Fruit fly (Drosophila melanogaster): Measurements from ENCODE around the gene CG43391.

Gene CG43391

dm6 chr3L:11552996-11553671 lies 27.7 kb downstream of the CG43391 start (continued):
- TF ChIP-seq unpg (GFP tag; optimal IDR thresholded peaks at IDR 0.05) (peak; percentile 11), dpn (GFP tag; optimal IDR thresholded peaks at IDR 0.05) (peak in 1 of 2 experiments; percentile 10), CG9817 (tag; optimal IDR thresholded peaks at IDR 0.05) (no peak), Fer3 (tag; optimal IDR thresholded peaks at IDR 0.05) (no peak), cas (GFP tag; IDR thresholded peaks at IDR 0.05) (no peak), CG17186 (GFP tag; optimal IDR thresholded peaks at IDR 0.05) (no peak), vvl (GFP tag; IDR thresholded peaks at IDR 0.05) (peak; percentile 85; the same call in 1 of the 2 replicates), Drgx (GFP tag; IDR thresholded peaks at IDR 0.05) (peak; percentile 71), Taf1 (GFP tag; IDR thresholded peaks at IDR 0.05) (no peak), sima (GFP tag; optimal IDR thresholded peaks at IDR 0.05) (no peak), jing (GFP tag; optimal IDR thresholded peaks at IDR 0.05) (no peak), CG12744 (GFP tag; optimal IDR thresholded peaks at IDR 0.05) (no peak), CG1647 (GFP tag; optimal IDR thresholded peaks at IDR 0.05) (no peak), toy (GFP tag; IDR thresholded peaks at IDR 0.05) (0 out of 2 replicates have a peak, but pooled peaks have one; percentile 6), btn (GFP tag; optimal IDR thresholded peaks at IDR 0.05) (no peak), phol (tag; optimal IDR thresholded peaks at IDR 0.05) (no peak), wek (GFP tag; optimal IDR thresholded peaks at IDR 0.05) (peak; percentile 1), CG4328 (GFP tag; optimal IDR thresholded peaks at IDR 0.05) (no peak), CG14014 (GFP tag; IDR thresholded peaks at IDR 0.05) (peak; percentile 6; the same call in 1 of the 2 replicates), abd-A (tag; optimal IDR thresholded peaks at IDR 0.05) (peak; percentile 88), Bgb (GFP tag; IDR thresholded peaks at IDR 0.05; ENCODE audit: partially characterized antibody) (peak; percentile 43; the same call in 1 of the 2 replicates), Sin3A (optimal IDR thresholded peaks at IDR 0.05) (no peak), Rfx (GFP tag; IDR thresholded peaks at IDR 0.05) (peak; percentile 39; the same call in 1 of the 2 replicates), CG17802 (tag; optimal IDR thresholded peaks at IDR 0.05) (no peak), CG18619 (GFP tag; optimal IDR thresholded peaks at IDR 0.05) (no peak), Optix (GFP tag; IDR thresholded peaks at IDR 0.05) (0 out of 3 replicates have a peak, but pooled peaks have one; percentile 6), tna (GFP tag; IDR thresholded peaks at IDR 0.05; ENCODE audit: partially characterized antibody) (peak; percentile 34; the same call in 1 of the 2 replicates), CG15011 (GFP tag; optimal IDR thresholded peaks at IDR 0.05) (no peak), ro (GFP tag; IDR thresholded peaks at IDR 0.05) (no peak), crol (GFP tag; IDR thresholded peaks at IDR 0.05) (peak; percentile 46), knrl (GFP tag; IDR thresholded peaks at IDR 0.05; ENCODE audit: partially characterized antibody) (peak; percentile 34; the same call in 1 of the 3 replicates), ase (GFP tag; IDR thresholded peaks at IDR 0.05) (no peak), prd (optimal IDR thresholded peaks at IDR 0.05) (no peak), prd (GFP tag; IDR thresholded peaks at IDR 0.05) (no peak), Med (GFP tag) (peak; percentile 92), en (GFP tag; optimal IDR thresholded peaks at IDR 0.05) (no peak), org-1 (GFP tag; optimal IDR thresholded peaks at IDR 0.05) (peak; percentile 17), CG4424 (GFP tag; optimal IDR thresholded peaks at IDR 0.05) (peak; percentile 100), fd64A (GFP tag; optimal IDR thresholded peaks at IDR 0.05) (peak; percentile 6), trem (tag; optimal IDR thresholded peaks at IDR 0.05) (peak; percentile 14), Dp (GFP tag; optimal IDR thresholded peaks at IDR 0.05) (no peak), Max (GFP tag; optimal IDR thresholded peaks at IDR 0.05) (no peak), CG13123 (GFP tag; optimal IDR thresholded peaks at IDR 0.05) (no peak), CG30403 (GFP tag; optimal IDR thresholded peaks at IDR 0.05) (no peak), CG8944 (GFP tag; optimal IDR thresholded peaks at IDR 0.05) (no peak), cato (GFP tag; optimal IDR thresholded peaks at IDR 0.05; ENCODE audit: borderline replicate concordance) (no peak), CG15269 (tag; optimal IDR thresholded peaks at IDR 0.05) (peak; percentile 49), CG6272 (GFP tag; IDR thresholded peaks at IDR 0.05) (no peak), C15 (GFP tag; IDR thresholded peaks at IDR 0.05) (no peak), H15 (GFP tag; IDR thresholded peaks at IDR 0.05) (no peak), Dip3 (GFP tag; optimal IDR thresholded peaks at IDR 0.05) (no peak)
